Worm (Caenorhabditis elegans) whole organism, late embryonic: ENCODE data around the gene F56C4.4.
"Not testable (repeated sequence)": the region's sequence is repeated elsewhere in the genome, so short reads cannot be mapped to it uniquely, and the experiment has no call there.

ENCODE experiments used
- C08G9.2 ChIP-seq: sonication (generic microtip); optimal IDR thresholded peaks from 2 replicates; lab custom pipeline; 2016; ENCODE audit warnings: mild to moderate bottlenecking, missing genetic modification characterization, moderate library complexity, missing compliant biosample characterization
- C38D4.7 ChIP-seq: fragments of 200-800 bp; sonication (Bioruptor generic); optimal IDR thresholded peaks from 2 replicates; lab custom pipeline; 2018; ENCODE audit warnings: mild to moderate bottlenecking, missing genetic modification characterization, moderate library complexity, missing compliant biosample characterization
- F13H6.1 ChIP-seq: sonication (generic microtip); optimal IDR thresholded peaks from 2 replicates; lab custom pipeline; 2016; ENCODE audit warnings: missing genetic modification characterization, missing compliant biosample characterization
- T23F11.4 ChIP-seq: fragments of 200-800 bp; sonication (Bioruptor generic); optimal IDR thresholded peaks from 2 replicates; lab custom pipeline; 2018; ENCODE audit warnings: mild to moderate bottlenecking, missing genetic modification characterization, missing compliant biosample characterization
- Y22D7AL.16 ChIP-seq: sonication (generic microtip); optimal IDR thresholded peaks from 2 replicates; lab custom pipeline; 2016; ENCODE audit warnings: missing genetic modification characterization, missing compliant biosample characterization
- ama-1 ChIP-seq: fragments of 150-350 bp; optimal IDR thresholded peaks from 2 replicates; lab custom pipeline; 2014
- ceh-19 ChIP-seq: fragments of 200-800 bp; sonication (Bioruptor generic); optimal IDR thresholded peaks from 2 replicates; lab custom pipeline; 2018; ENCODE audit warnings: mild to moderate bottlenecking, missing genetic modification characterization, missing compliant biosample characterization
- ceh-2 ChIP-seq: sonication (generic microtip); optimal IDR thresholded peaks from 2 replicates; lab custom pipeline; 2016; ENCODE audit warnings: missing genotype, missing genetic modification characterization, missing compliant biosample characterization
- ceh-22 ChIP-seq: sonication (generic microtip); optimal IDR thresholded peaks from 2 replicates; lab custom pipeline; 2017; ENCODE audit warnings: missing biosample characterization, missing genetic modification characterization
- ceh-24 ChIP-seq: sonication (generic microtip); optimal IDR thresholded peaks from 2 replicates; lab custom pipeline; 2016; ENCODE audit warnings: mild to moderate bottlenecking, missing genetic modification characterization, missing compliant biosample characterization
- ceh-31 ChIP-seq: sonication (generic microtip); optimal IDR thresholded peaks from 2 replicates; lab custom pipeline; 2016; ENCODE audit warnings: missing genetic modification characterization, missing compliant biosample characterization
- ceh-34 ChIP-seq: sonication (generic microtip); optimal IDR thresholded peaks from 2 replicates; lab custom pipeline; 2016; ENCODE audit warnings: mild to moderate bottlenecking, missing genetic modification characterization, missing compliant biosample characterization
- ceh-48 ChIP-seq: sonication (generic microtip); optimal IDR thresholded peaks from 2 replicates; lab custom pipeline; 2016; ENCODE audit warnings: missing genetic modification characterization, inconsistent platforms, missing compliant biosample characterization
- ceh-9 ChIP-seq: sonication (generic microtip); optimal IDR thresholded peaks from 2 replicates; lab custom pipeline; 2016; ENCODE audit warnings: mild to moderate bottlenecking, missing genetic modification characterization, inconsistent platforms, missing compliant biosample characterization
- dmd-4 ChIP-seq: sonication (generic microtip); optimal IDR thresholded peaks from 2 replicates; lab custom pipeline; 2016; ENCODE audit warnings: borderline replicate concordance, missing genetic modification characterization, missing compliant biosample characterization
- dve-1 ChIP-seq: sonication (generic microtip); optimal IDR thresholded peaks from 2 replicates; lab custom pipeline; 2017; ENCODE audit warnings: antibody characterized with exemption, mild to moderate bottlenecking, missing genetic modification characterization, missing compliant biosample characterization
- elt-2 ChIP-seq: sonication (generic microtip); optimal IDR thresholded peaks from 2 replicates; lab custom pipeline; 2016; ENCODE audit warnings: missing genetic modification reagents, missing genetic modification characterization, missing compliant biosample characterization
- eyg-1 ChIP-seq: sonication (generic microtip); optimal IDR thresholded peaks from 2 replicates; lab custom pipeline; 2016; ENCODE audit warnings: missing genotype, missing genetic modification characterization, missing compliant biosample characterization
- fkh-6 ChIP-seq: sonication (generic microtip); optimal IDR thresholded peaks from 2 replicates; lab custom pipeline; 2016; ENCODE audit warnings: missing genetic modification characterization, missing compliant biosample characterization
- hlh-13 ChIP-seq: fragments of 200-800 bp; sonication (Bioruptor generic); optimal IDR thresholded peaks from 2 replicates; lab custom pipeline; 2018; ENCODE audit warnings: mild to moderate bottlenecking, missing genetic modification characterization, missing compliant biosample characterization
- hlh-15 ChIP-seq: sonication (generic microtip); optimal IDR thresholded peaks from 2 replicates; lab custom pipeline; 2016; ENCODE audit warnings: missing genetic modification characterization, missing compliant biosample characterization
- hlh-30 ChIP-seq: sonication (generic microtip); optimal IDR thresholded peaks from 2 replicates; lab custom pipeline; 2017; ENCODE audit warnings: antibody characterized with exemption, missing genetic modification characterization, missing compliant biosample characterization; ENCODE audit not compliant: insufficient read depth
- hlh-8 ChIP-seq: sonication (generic microtip); optimal IDR thresholded peaks from 2 replicates; lab custom pipeline; 2016; ENCODE audit warnings: missing genotype, missing genetic modification characterization, missing compliant biosample characterization
- lim-6 ChIP-seq: sonication (generic microtip); optimal IDR thresholded peaks from 2 replicates; lab custom pipeline; 2016; ENCODE audit warnings: missing genetic modification characterization, missing compliant biosample characterization
- madf-2 ChIP-seq: sonication (generic microtip); optimal IDR thresholded peaks from 2 replicates; lab custom pipeline; 2017; ENCODE audit warnings: missing genetic modification characterization, missing compliant biosample characterization
- mec-3 ChIP-seq: sonication (generic microtip); optimal IDR thresholded peaks from 2 replicates; lab custom pipeline; 2016; ENCODE audit warnings: borderline replicate concordance, missing genetic modification characterization, missing compliant biosample characterization
- nhr-11 ChIP-seq: fragments of 150-350 bp; optimal IDR thresholded peaks from 2 replicates; lab custom pipeline; 2014; ENCODE audit warnings: missing biosample characterization, missing genetic modification characterization
- npax-4 ChIP-seq: sonication (generic microtip); optimal IDR thresholded peaks from 2 replicates; lab custom pipeline; 2016; ENCODE audit warnings: missing genetic modification characterization, missing compliant biosample characterization
- odd-2 ChIP-seq: sonication (generic microtip); optimal IDR thresholded peaks from 2 replicates; lab custom pipeline; 2017; ENCODE audit warnings: antibody characterized with exemption, mild to moderate bottlenecking, missing genetic modification characterization, missing compliant biosample characterization
- pat-9 ChIP-seq: fragments of 200-800 bp; sonication (Bioruptor generic); optimal IDR thresholded peaks from 2 replicates; lab custom pipeline; 2018; ENCODE audit warnings: mild to moderate bottlenecking, missing genetic modification characterization, moderate library complexity, missing compliant biosample characterization
- pqm-1 ChIP-seq: sonication (generic microtip); optimal IDR thresholded peaks from 2 replicates; lab custom pipeline; 2016; ENCODE audit warnings: missing genetic modification characterization, missing compliant biosample characterization
- pros-1 ChIP-seq: fragments of 150-350 bp; optimal IDR thresholded peaks from 2 replicates; lab custom pipeline; 2014; ENCODE audit warnings: missing biosample characterization, missing genetic modification reagents, missing genetic modification characterization
- ref-2 ChIP-seq: sonication (generic microtip); optimal IDR thresholded peaks from 2 replicates; lab custom pipeline; 2016; ENCODE audit warnings: missing genetic modification characterization, missing compliant biosample characterization
- rnt-1 ChIP-seq: sonication (generic microtip); optimal IDR thresholded peaks from 2 replicates; lab custom pipeline; 2016; ENCODE audit warnings: missing genetic modification characterization, missing compliant biosample characterization
- sox-2 ChIP-seq: fragments of 200-800 bp; sonication (Bioruptor generic); IDR thresholded peaks from 2 replicates; pipeline ENCODE4 v1.3.6; 2022; ENCODE audit warnings: missing genetic modification reagents, missing genetic modification characterization, missing compliant biosample characterization
- tbx-2 ChIP-seq: sonication (generic microtip); optimal IDR thresholded peaks from 2 replicates; lab custom pipeline; 2016; ENCODE audit warnings: missing genetic modification characterization, missing compliant biosample characterization
- ttx-3 ChIP-seq: sonication (generic microtip); optimal IDR thresholded peaks from 2 replicates; lab custom pipeline; 2016; ENCODE audit warnings: missing genetic modification reagents, missing genetic modification characterization, missing compliant biosample characterization
- unc-42 ChIP-seq: sonication (generic microtip); optimal IDR thresholded peaks from 2 replicates; lab custom pipeline; 2016; ENCODE audit warnings: missing genotype, missing genetic modification characterization, missing compliant biosample characterization
- zip-5 ChIP-seq: sonication (generic microtip); optimal IDR thresholded peaks from 2 replicates; lab custom pipeline; 2016; ENCODE audit warnings: missing genetic modification characterization, missing compliant biosample characterization
- ztf-16 ChIP-seq: sonication (generic microtip); optimal IDR thresholded peaks from 2 replicates; lab custom pipeline; 2017; ENCODE audit warnings: missing genetic modification characterization, missing compliant biosample characterization

Gene F56C4.4

DNA sequence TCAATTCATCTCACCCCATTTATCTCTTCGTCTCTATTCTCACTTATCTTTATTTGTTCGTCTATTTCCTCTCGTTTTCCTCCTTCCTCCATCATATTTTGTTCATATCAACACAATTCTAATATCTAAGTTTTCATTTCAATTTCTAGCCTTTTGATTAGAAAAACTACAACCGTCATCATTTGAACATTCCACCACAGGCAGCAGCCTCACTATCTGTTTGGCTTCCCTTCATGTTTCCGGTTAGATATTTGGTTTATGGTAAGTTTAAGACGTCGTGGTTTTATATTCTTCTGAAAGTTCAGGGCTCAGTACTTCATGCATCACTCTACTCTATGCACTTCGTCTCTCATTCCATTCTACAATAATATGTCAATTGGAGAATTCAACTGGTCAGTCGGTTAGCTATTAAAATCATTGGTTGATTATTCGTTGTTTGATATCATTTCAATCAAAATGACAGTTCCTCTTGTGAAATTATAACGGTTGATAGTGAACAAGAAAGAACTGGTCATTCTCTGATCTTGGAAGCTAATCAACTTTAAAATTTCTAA is 25.8 kb upstream of the F56C4.4 start, which contains the start of gene K08C7.1:
K08C7.1 (plus strand) TSS at position 43 of the 554 bp plus-strand sequence.
- TF ChIP-seq ama-1: no peak
- no peak for TF ChIP-seq ref-2 (tag; lab: Kevin White, UChicago)
- no peak for TF ChIP-seq hlh-30 (tag; lab: Kevin White, UChicago)
- no peak for TF ChIP-seq eyg-1 (tag; lab: Kevin White, UChicago)
- no peak for TF ChIP-seq ceh-31
- TF ChIP-seq ceh-24 (tag; lab: Kevin White, UChicago): no peak
- TF ChIP-seq ceh-22 (tag; lab: Kevin White, UChicago): no peak
- no peak for TF ChIP-seq fkh-6 (tag; lab: Kevin White, UChicago)
- no peak for TF ChIP-seq ceh-9 (tag; lab: Kevin White, UChicago)
- no peak for TF ChIP-seq dmd-4 (tag; lab: Kevin White, UChicago)
- no peak for TF ChIP-seq C38D4.7 (GFP tag; lab: Kevin White, UChicago)
- TF ChIP-seq ceh-48 (tag; lab: Kevin White, UChicago): no peak
- no peak for TF ChIP-seq pat-9
- TF ChIP-seq ceh-19: no peak
- TF ChIP-seq ttx-3 (tag; lab: Kevin White, UChicago): no peak
- no peak for TF ChIP-seq pros-1 (tag; lab: Kevin White, UChicago)
- no peak for TF ChIP-seq C08G9.2 (tag; lab: Kevin White, UChicago)
- no peak for TF ChIP-seq hlh-8 (tag; lab: Kevin White, UChicago)
- TF ChIP-seq unc-42 (tag; lab: Kevin White, UChicago): no peak
- no peak for TF ChIP-seq hlh-13
- TF ChIP-seq, all 69 proteins: peak for 0

DNA sequence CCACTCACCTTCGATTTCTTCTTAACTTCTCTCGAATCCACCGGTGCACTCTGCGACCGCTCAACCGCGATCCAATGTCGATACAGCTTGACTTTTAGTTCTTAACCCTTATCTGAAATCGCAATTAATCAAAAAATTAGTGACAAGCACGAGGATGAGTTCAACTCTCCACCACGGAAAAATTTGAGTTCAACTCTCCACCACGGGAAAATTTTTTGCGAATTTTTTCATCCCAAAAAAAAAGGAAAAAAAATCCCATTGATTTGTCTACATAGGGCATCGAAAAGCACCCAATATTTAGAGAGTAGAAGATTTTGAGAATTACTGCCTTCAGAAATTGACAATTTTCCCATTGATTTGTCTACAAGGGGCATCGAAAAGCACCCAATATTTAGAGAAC is 23.0 kb upstream of the F56C4.4 start, which contains the start of gene glb-19:
glb-19 (minus strand) TSS at position 101 of the 400 bp plus-strand sequence.
- TF ChIP-seq mec-3 (tag; lab: Kevin White, UChicago); odd-2 (tag; lab: Kevin White, UChicago); dve-1: not testable (repeated sequence)

DNA sequence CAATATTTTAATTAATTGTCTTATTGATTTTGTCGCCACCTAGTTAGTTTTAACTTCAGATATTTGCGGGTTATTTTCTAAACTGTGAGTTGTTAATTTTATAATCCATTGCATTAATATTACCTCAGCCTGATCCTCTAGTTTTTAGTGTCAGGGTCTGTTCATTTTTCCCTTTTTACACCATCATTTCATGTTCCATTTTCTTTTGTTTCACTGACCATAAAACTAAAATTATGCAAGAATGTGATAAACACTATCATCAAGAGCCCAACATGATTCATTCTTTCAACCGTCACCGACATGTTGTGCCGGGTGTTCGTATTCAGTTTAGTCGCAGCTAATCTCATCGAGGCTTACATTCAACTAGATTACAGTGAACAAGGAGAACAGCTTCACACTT is 7.9 kb upstream of the F56C4.4 start, which contains the start of gene F56C4.2:
F56C4.2 (plus strand) TSS at position 301 of the 400 bp plus-strand sequence.
- no peak for TF ChIP-seq npax-4 (tag; lab: Kevin White, UChicago)
- TF ChIP-seq pros-1 (tag; lab: Kevin White, UChicago): no peak
- TF ChIP-seq ref-2 (tag; lab: Kevin White, UChicago): no peak
- no peak for TF ChIP-seq ttx-3 (tag; lab: Kevin White, UChicago)
- no peak for TF ChIP-seq ama-1
- no peak for TF ChIP-seq ceh-9 (tag; lab: Kevin White, UChicago)
- TF ChIP-seq hlh-15 (tag; lab: Kevin White, UChicago): no peak
- no peak for TF ChIP-seq C08G9.2 (tag; lab: Kevin White, UChicago)
- no peak for TF ChIP-seq nhr-11 (tag; lab: Kevin White, UChicago)
- no peak for TF ChIP-seq ceh-48 (tag; lab: Kevin White, UChicago)
- TF ChIP-seq ceh-34: no peak
- no peak for TF ChIP-seq Y22D7AL.16 (tag; lab: Kevin White, UChicago)
- no peak for TF ChIP-seq ceh-24 (tag; lab: Kevin White, UChicago)
- no peak for TF ChIP-seq rnt-1
- no peak for TF ChIP-seq T23F11.4
- TF ChIP-seq dmd-4 (tag; lab: Kevin White, UChicago): no peak
- TF ChIP-seq fkh-6 (tag; lab: Kevin White, UChicago): no peak
- TF ChIP-seq ztf-16: no peak
- no peak for TF ChIP-seq sox-2
- TF ChIP-seq tbx-2 (tag; lab: Kevin White, UChicago): no peak

DNA sequence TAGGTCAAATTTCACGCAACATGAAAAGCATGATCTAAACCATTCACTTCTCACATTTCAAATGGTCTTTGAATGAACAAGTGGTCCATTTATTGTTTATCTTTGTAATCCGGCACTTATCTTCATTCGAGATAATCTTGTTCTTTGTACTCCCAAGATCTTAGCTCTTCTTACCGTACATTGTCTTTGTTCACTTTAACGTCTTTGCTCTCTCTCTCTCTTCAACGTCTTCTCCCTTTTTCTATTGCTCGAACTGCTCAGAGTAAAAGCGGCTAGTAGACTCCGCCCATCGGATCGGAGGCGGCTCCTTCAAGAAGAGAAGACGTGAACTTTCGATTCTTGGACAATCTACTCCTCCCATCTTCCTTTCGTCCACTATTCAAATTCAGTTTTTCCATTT is 5.6 kb upstream of the F56C4.4 start, which contains the start of gene F56C4.1:
F56C4.1 (plus strand) TSS at position 301 of the 400 bp plus-strand sequence.
- TF ChIP-seq ceh-48 (tag; lab: Kevin White, UChicago) (no peak), T23F11.4 (no peak), elt-2 (tag; lab: Kevin White, UChicago) (no peak), ztf-16 (no peak), ama-1 (no peak), lim-6 (no peak), ceh-2 (tag; lab: Kevin White, UChicago) (no peak), pqm-1 (tag; lab: Kevin White, UChicago) (no peak), odd-2 (tag; lab: Kevin White, UChicago) (no peak), F13H6.1 (tag; lab: Kevin White, UChicago) (no peak), eyg-1 (tag; lab: Kevin White, UChicago) (no peak), C08G9.2 (tag; lab: Kevin White, UChicago) (no peak), ceh-22 (tag; lab: Kevin White, UChicago) (no peak), zip-5 (tag; lab: Kevin White, UChicago) (no peak), ceh-34 (no peak), fkh-6 (tag; lab: Kevin White, UChicago) (no peak), madf-2 (tag; lab: Kevin White, UChicago) (no peak)
